Worm (Caenorhabditis elegans): ENCODE results near the gene F26F2.8.

DNA sequence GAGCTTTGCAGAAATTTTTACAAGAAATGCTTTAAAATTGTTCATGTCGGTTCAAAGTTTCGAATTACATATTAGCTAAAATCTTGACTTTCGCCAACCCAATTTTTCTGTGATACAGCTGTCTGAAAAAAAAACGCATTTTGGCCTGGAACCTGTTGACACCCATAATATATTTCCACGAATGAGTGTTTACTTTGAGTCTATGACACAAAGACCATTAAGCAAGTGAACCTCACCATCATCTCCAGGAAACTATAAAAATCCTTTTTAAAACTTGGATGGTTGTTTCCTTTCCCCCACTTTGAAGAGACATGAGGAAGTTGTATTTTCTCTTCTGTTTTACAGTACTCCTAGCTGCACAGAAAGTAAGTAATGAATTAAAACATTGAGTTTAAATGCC, 5.0 kb upstream of the F26F2.8 start, which contains the start of gene clec-263:
- TF ChIP-seq egl-27 (tag; optimal IDR thresholded peaks at IDR 0.05) = no peak
- TF ChIP-seq ces-1 (GFP tag; optimal IDR thresholded peaks at IDR 0.05) = no peak
- no peak for TF ChIP-seq lsy-2 (tag; optimal IDR thresholded peaks at IDR 0.05)
- no peak for TF ChIP-seq lin-35 (GFP tag; optimal IDR thresholded peaks at IDR 0.05)
- no peak for TF ChIP-seq nhr-12 (tag; optimal IDR thresholded peaks at IDR 0.05)
- TF ChIP-seq aly-2 (tag; optimal IDR thresholded peaks at IDR 0.05) = no peak
- TF ChIP-seq ceh-8 (GFP tag; optimal IDR thresholded peaks at IDR 0.05) = no peak
